Fruit fly (Drosophila melanogaster) whole organism, adult: ENCODE data around the gene CG42784.

Experiments used
- CG11617 ChIP-seq: fragments of 200-800 bp; sonication (Bioruptor generic); optimal IDR thresholded peaks from 2 replicates; lab custom pipeline; 2017; ENCODE audit warnings: mild to moderate bottlenecking, missing biosample characterization, missing genetic modification reagents, missing genetic modification characterization
- CG12768 ChIP-seq: fragments of 200-800 bp; sonication (Bioruptor generic); optimal IDR thresholded peaks from 2 replicates; lab custom pipeline; 2017; ENCODE audit warnings: missing biosample characterization, missing genetic modification characterization, mild to moderate bottlenecking, moderate library complexity, missing genetic modification reagents
- CG14711 ChIP-seq: fragments of 200-800 bp; sonication (Bioruptor generic); optimal IDR thresholded peaks from 2 replicates; lab custom pipeline; 2018; ENCODE audit warnings: missing biosample characterization, mild to moderate bottlenecking, missing genetic modification characterization, moderate library complexity
- CG1620 ChIP-seq: fragments of 200-800 bp; sonication (Bioruptor generic); optimal IDR thresholded peaks from 2 replicates; lab custom pipeline; 2016; ENCODE audit warnings: missing biosample characterization, missing genetic modification characterization
- CG33017 ChIP-seq: fragments of 200-800 bp; sonication (Bioruptor generic); optimal IDR thresholded peaks from 2 replicates; lab custom pipeline; 2018; ENCODE audit warnings: missing biosample characterization, mild to moderate bottlenecking, missing genetic modification characterization, moderate library complexity
- CG5204 ChIP-seq: fragments of 200-800 bp; sonication (Bioruptor generic); optimal IDR thresholded peaks from 2 replicates; lab custom pipeline; 2016; ENCODE audit warnings: missing biosample characterization, missing genetic modification characterization
- CG7045 ChIP-seq: fragments of 200-800 bp; sonication (Bioruptor generic); optimal IDR thresholded peaks from 2 replicates; lab custom pipeline; 2017; ENCODE audit warnings: missing biosample characterization, mild to moderate bottlenecking, missing genetic modification characterization
- CG7101 ChIP-seq: fragments of 200-800 bp; sonication (Bioruptor generic); optimal IDR thresholded peaks from 2 replicates; lab custom pipeline; 2018; ENCODE audit warnings: missing biosample characterization, mild to moderate bottlenecking, missing genetic modification characterization, moderate library complexity
- Clk ChIP-seq: fragments of 200-800 bp; sonication (Bioruptor generic); optimal IDR thresholded peaks from 2 replicates; lab custom pipeline; 2017; ENCODE audit warnings: missing biosample characterization, missing genetic modification characterization
- Crg-1 ChIP-seq: fragments of 200-800 bp; sonication (Bioruptor generic); optimal IDR thresholded peaks from 2 replicates; lab custom pipeline; 2016; ENCODE audit warnings: missing biosample characterization, missing genetic modification characterization
- Hr96 ChIP-seq: fragments of 200-800 bp; sonication (Bioruptor generic); optimal IDR thresholded peaks from 2 replicates; lab custom pipeline; 2016; ENCODE audit warnings: missing biosample characterization, missing genetic modification characterization
- Mnt ChIP-seq: fragments of 200-800 bp; sonication (Bioruptor generic); optimal IDR thresholded peaks from 2 replicates; lab custom pipeline; 2016; ENCODE audit warnings: missing biosample characterization, mild to moderate bottlenecking, missing genetic modification characterization
- bab1 ChIP-seq: fragments of 200-800 bp; sonication (Bioruptor generic); optimal IDR thresholded peaks from 3 replicates; lab custom pipeline; 2019; ENCODE audit warnings: missing biosample characterization, mild to moderate bottlenecking, missing genetic modification characterization, moderate library complexity
- cic ChIP-seq: fragments of 200-800 bp; sonication (Bioruptor generic); optimal IDR thresholded peaks from 2 replicates; lab custom pipeline; 2017; ENCODE audit warnings: missing biosample characterization, mild to moderate bottlenecking, missing genetic modification characterization, moderate library complexity
- cnc ChIP-seq, 2 experiments: fragments of >200 bp; optimal IDR thresholded peaks; 2 replicates each; lab custom pipeline; 2017
- kay ChIP-seq: fragments of 200-800 bp; sonication (Bioruptor generic); peaks from one replicate; lab custom pipeline; 2016; ENCODE audit warnings: missing biosample characterization, missing genetic modification characterization, borderline replicate concordance
- ovo ChIP-seq: fragments of 200-800 bp; sonication (Bioruptor generic); optimal IDR thresholded peaks from 2 replicates; lab custom pipeline; 2016; ENCODE audit warnings: missing biosample characterization, missing genetic modification characterization
- pad ChIP-seq: fragments of 200-800 bp; sonication (Bioruptor generic); optimal IDR thresholded peaks from 3 replicates; lab custom pipeline; 2017; ENCODE audit warnings: missing biosample characterization, missing genetic modification characterization, mild to moderate bottlenecking, moderate library complexity, missing genetic modification reagents
- tj ChIP-seq: fragments of 200-800 bp; sonication (Bioruptor generic); optimal IDR thresholded peaks from 3 replicates; lab custom pipeline; 2017; ENCODE audit warnings: missing biosample characterization, mild to moderate bottlenecking, missing genetic modification characterization, moderate library complexity
- toe ChIP-seq: fragments of 200-800 bp; sonication (Bioruptor generic); optimal IDR thresholded peaks from 2 replicates; lab custom pipeline; 2016; ENCODE audit warnings: missing biosample characterization, missing genetic modification characterization

The CG42784 gene

dm6 chr2L:13373435-13374242 lies 41.6 kb upstream of the CG42784 start, which contains the start of the genes Bdp1 and CG6565:
TSS of gene Bdp1 (minus strand) at chr2L:13373890.
TSS of gene CG6565 (plus strand) at chr2L:13374019.
- TF ChIP-seq pad (GFP tag; lab: Kevin White, UChicago), result peak; percentile 94
- peak; percentile 97 for TF ChIP-seq ovo
- TF ChIP-seq CG11617 (GFP tag; lab: Kevin White, UChicago), result peak; percentile 98
- TF ChIP-seq CG12768 (GFP tag; lab: Kevin White, UChicago), result peak; percentile 98
- peak; percentile 93 for TF ChIP-seq CG33017 (tag; lab: Kevin White, UChicago)
- TF ChIP-seq cnc (optimal IDR thresholded peaks at IDR 0.05; lab: Kevin White, UChicago), result no peak
- peak; percentile 88 for TF ChIP-seq tj
- TF ChIP-seq cic (GFP tag; lab: Kevin White, UChicago), result peak; percentile 69
- peak; percentile 97 for TF ChIP-seq CG7101 (tag; lab: Kevin White, UChicago)
- peak; percentile 99 for TF ChIP-seq Hr96
- peak; percentile 96 for TF ChIP-seq bab1
- peak; percentile 99 for TF ChIP-seq toe
- peak; percentile 95 for TF ChIP-seq CG7045 (GFP tag; lab: Kevin White, UChicago)
- TF ChIP-seq Crg-1 (GFP tag; lab: Kevin White, UChicago), result peak; percentile 99
- peak; percentile 98 for TF ChIP-seq CG5204 (GFP tag; lab: Kevin White, UChicago)
- TF ChIP-seq CG1620 (GFP tag; lab: Kevin White, UChicago), result peak; percentile 99
- TF ChIP-seq kay (GFP tag; lab: Kevin White, UChicago), result no peak
- TF ChIP-seq Mnt (GFP tag; lab: Kevin White, UChicago), result peak; percentile 97
- peak; percentile 90 for TF ChIP-seq CG14711
- TF ChIP-seq Clk, result peak; percentile 97

DNA sequence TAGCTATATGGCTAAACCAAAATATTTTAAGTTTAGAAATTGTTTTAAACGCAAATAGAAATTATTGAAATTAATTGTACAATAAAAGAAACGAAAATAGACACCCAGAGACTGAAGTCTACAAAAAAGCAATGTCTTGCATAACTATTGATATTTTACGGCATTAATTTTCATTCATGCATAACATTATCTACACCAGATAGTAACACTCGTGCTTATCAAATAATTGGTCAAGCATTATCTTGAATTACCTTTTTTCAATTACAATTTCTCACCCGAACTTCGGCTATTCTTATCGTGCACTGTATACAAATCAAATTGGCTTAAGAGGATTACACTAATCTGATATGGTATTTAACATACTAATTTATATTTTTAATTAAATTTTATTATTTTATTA lies 39.1 kb upstream of the CG42784 start:
- TF ChIP-seq CG12768 (GFP tag; lab: Kevin White, UChicago) (no peak), Mnt (GFP tag; lab: Kevin White, UChicago) (no peak), cic (GFP tag; lab: Kevin White, UChicago) (peak; percentile 71)

DNA sequence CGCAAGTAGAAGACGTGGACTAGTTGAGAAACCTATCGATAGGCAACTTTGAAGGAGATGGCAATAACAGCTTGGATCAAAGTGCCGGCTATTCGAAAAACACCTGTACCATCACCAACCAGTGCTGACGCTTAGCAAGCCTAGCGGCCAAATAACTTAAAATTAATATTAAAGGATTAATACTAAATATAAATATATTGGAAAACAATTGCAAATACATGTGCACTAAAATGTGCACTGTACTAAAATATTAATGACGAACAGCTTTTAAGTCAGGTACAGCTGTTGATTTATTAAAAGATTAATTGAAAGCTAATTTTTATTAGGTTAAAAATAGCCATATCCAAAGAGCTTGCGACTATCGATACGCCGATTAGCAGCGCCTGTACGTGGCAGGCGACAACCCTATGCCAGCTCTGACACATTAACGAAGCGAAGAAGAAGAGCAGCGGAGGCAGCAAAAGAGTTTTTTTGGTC lies 36.7 kb upstream of the CG42784 start, which contains the start of the genes CG9302 and beta'COP:
CG9302 (minus strand) TSS at position 51 of the 477 bp plus-strand sequence.
beta'COP (plus strand) TSS at position 415 of the 477 bp plus-strand sequence.
- peak; percentile 49 for TF ChIP-seq Crg-1 (GFP tag; lab: Kevin White, UChicago)
- peak; percentile 69 for TF ChIP-seq Clk
- peak; percentile 70 for TF ChIP-seq CG33017 (tag; lab: Kevin White, UChicago)
- no peak for TF ChIP-seq CG5204 (GFP tag; lab: Kevin White, UChicago)
- no peak for TF ChIP-seq cnc (optimal IDR thresholded peaks at IDR 0.05; lab: Kevin White, UChicago)
- peak; percentile 70 for TF ChIP-seq pad (GFP tag; lab: Kevin White, UChicago)
- TF ChIP-seq CG12768 (GFP tag; lab: Kevin White, UChicago), result peak; percentile 80
- TF ChIP-seq CG7045 (GFP tag; lab: Kevin White, UChicago), result peak; percentile 72
- peak; percentile 69 for TF ChIP-seq Mnt (GFP tag; lab: Kevin White, UChicago)
- peak; percentile 89 for TF ChIP-seq CG11617 (GFP tag; lab: Kevin White, UChicago)
- peak; percentile 78 for TF ChIP-seq CG7101 (tag; lab: Kevin White, UChicago)
- TF ChIP-seq Hr96, result no peak
- peak; percentile 97 for TF ChIP-seq CG14711
- TF ChIP-seq cic (GFP tag; lab: Kevin White, UChicago), result peak; percentile 35
- TF ChIP-seq bab1, result peak; percentile 83
- no peak for TF ChIP-seq kay (GFP tag; lab: Kevin White, UChicago)
- peak; percentile 74 for TF ChIP-seq ovo
- peak; percentile 64 for TF ChIP-seq tj
- peak; percentile 82 for TF ChIP-seq CG1620 (GFP tag; lab: Kevin White, UChicago)
- no peak for TF ChIP-seq toe

DNA sequence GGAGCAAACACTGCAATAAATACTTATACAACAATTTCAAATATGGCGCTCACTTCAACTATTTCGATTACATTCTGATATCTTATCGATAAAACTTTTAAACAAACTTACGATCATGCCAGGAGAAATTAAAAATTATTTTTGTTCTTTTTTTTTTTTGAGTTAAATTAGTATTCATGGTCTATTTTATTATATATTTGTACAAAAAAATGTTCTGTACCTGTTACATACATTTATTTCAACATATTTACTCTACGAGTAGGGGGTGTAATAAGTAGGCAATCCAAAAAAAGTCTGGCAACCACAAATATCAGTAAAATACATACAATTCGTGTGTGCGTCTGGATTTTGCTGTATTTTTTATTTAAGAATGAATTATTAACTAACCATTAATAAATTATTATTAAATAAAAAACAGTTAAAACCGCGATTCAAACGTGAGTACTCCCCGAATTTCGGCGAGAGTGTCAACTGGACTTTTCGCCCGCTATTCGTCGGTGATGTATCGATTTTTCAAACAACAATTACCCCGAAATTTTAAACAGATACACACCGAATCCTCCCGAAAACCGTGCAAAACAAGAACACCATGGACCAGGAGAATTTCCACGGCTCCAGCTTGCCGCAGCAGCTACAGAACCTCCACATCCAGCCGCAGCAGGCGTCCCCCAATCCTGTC lies 32.7 kb upstream of the CG42784 start, which contains the start of gene loqs:
loqs (plus strand) TSS at position 302 of the 679 bp plus-strand sequence.
- TF ChIP-seq CG7045 (GFP tag; lab: Kevin White, UChicago) (no peak), cnc (optimal IDR thresholded peaks at IDR 0.05; lab: Kevin White, UChicago) (no peak), tj (no peak), ovo (no peak), Clk (no peak), Hr96 (no peak), kay (GFP tag; lab: Kevin White, UChicago) (no peak), bab1 (peak; percentile 64), CG1620 (GFP tag; lab: Kevin White, UChicago) (peak; percentile 60), cic (GFP tag; lab: Kevin White, UChicago) (no peak), pad (GFP tag; lab: Kevin White, UChicago) (no peak), toe (no peak), CG33017 (tag; lab: Kevin White, UChicago) (no peak), Crg-1 (GFP tag; lab: Kevin White, UChicago) (no peak), Mnt (GFP tag; lab: Kevin White, UChicago) (no peak), CG7101 (tag; lab: Kevin White, UChicago) (peak; percentile 49), CG12768 (GFP tag; lab: Kevin White, UChicago) (no peak), CG14711 (peak; percentile 56), CG5204 (GFP tag; lab: Kevin White, UChicago) (no peak), CG11617 (GFP tag; lab: Kevin White, UChicago) (no peak)

dm6 chr2L:13387255-13387654 lies 28.0 kb upstream of the CG42784 start, which contains the start of the genes Ing5 and CG7099:
TSS of gene Ing5 (minus strand) at chr2L:13387312.
TSS of gene CG7099 (plus strand) at chr2L:13387571.
- TF ChIP-seq CG7045 (GFP tag; lab: Kevin White, UChicago) (peak; percentile 94), ovo (peak; percentile 92), CG5204 (GFP tag; lab: Kevin White, UChicago) (no peak), kay (GFP tag; lab: Kevin White, UChicago) (peak; percentile 98), CG11617 (GFP tag; lab: Kevin White, UChicago) (peak; percentile 96), cnc (optimal IDR thresholded peaks at IDR 0.05; lab: Kevin White, UChicago) (no peak), CG7101 (tag; lab: Kevin White, UChicago) (peak; percentile 96), CG12768 (GFP tag; lab: Kevin White, UChicago) (peak; percentile 94), CG14711 (peak; percentile 97), Hr96 (peak; percentile 89), Clk (peak; percentile 91), CG1620 (GFP tag; lab: Kevin White, UChicago) (peak; percentile 97), Crg-1 (GFP tag; lab: Kevin White, UChicago) (peak; percentile 94), Mnt (GFP tag; lab: Kevin White, UChicago) (peak; percentile 92), cic (GFP tag; lab: Kevin White, UChicago) (peak; percentile 71), toe (peak; percentile 98), bab1 (peak; percentile 99), CG33017 (tag; lab: Kevin White, UChicago) (peak; percentile 93), pad (GFP tag; lab: Kevin White, UChicago) (peak; percentile 86), tj (peak; percentile 87)
